Worm (Caenorhabditis elegans): Measurements from ENCODE around the gene acl-12.

- TF ChIP-seq jun-1 (tag; optimal IDR thresholded peaks at IDR 0.05) (no peak), tlp-1 (tag; optimal IDR thresholded peaks at IDR 0.05) (no peak), C04F5.9 (tag; optimal IDR thresholded peaks at IDR 0.05) (no peak), fkh-10 (GFP tag; optimal IDR thresholded peaks at IDR 0.05) (no peak), ztf-4 (tag; optimal IDR thresholded peaks at IDR 0.05) (no peak)
Observed at ce11 chrX:7452606-7453005, 10.2 kb upstream of the acl-12 start.
